Worm (Caenorhabditis elegans): Measurements from ENCODE around the gene srw-145.
A peak's percentile ranks its signal among the peaks of the same experiment; 100 is the strongest.

srw-145 gene

ce11 chrV:13963279-13963976, 26.5 kb downstream of the srw-145 start, which contains the start of gene sao-1:
Gene sao-1, plus strand, starts transcription at chrV:13963926.
- no peak for TF ChIP-seq F37D6.2 (tag; optimal IDR thresholded peaks at IDR 0.05)
- peak; percentile 29 for TF ChIP-seq nhr-25 (tag; optimal IDR thresholded peaks at IDR 0.05; ENCODE audit: borderline replicate concordance, insufficient read depth)
- no peak for TF ChIP-seq fos-1 (tag; optimal IDR thresholded peaks at IDR 0.05)
- TF ChIP-seq daf-8 (GFP tag; IDR thresholded peaks at IDR 0.05), result no peak
- TF ChIP-seq nhr-102 (tag; optimal IDR thresholded peaks at IDR 0.05), result no peak
- TF ChIP-seq mdt-29 (GFP tag; IDR thresholded peaks at IDR 0.05), result no peak
- no peak for TF ChIP-seq snpc-4 (tag; optimal IDR thresholded peaks at IDR 0.05)
- TF ChIP-seq nhr-41 (GFP tag; IDR thresholded peaks at IDR 0.05), result no peak
- TF ChIP-seq nhr-28 (tag; optimal IDR thresholded peaks at IDR 0.05), result peak; percentile 5
- TF ChIP-seq ceh-44 (GFP tag; IDR thresholded peaks at IDR 0.05), result no peak
- TF ChIP-seq ZK337.2 (GFP tag; IDR thresholded peaks at IDR 0.05), result no peak
- no peak for TF ChIP-seq tag-97 (GFP tag; IDR thresholded peaks at IDR 0.05)
- no peak for TF ChIP-seq nhr-6 (tag; optimal IDR thresholded peaks at IDR 0.05)

- TF ChIP-seq T26A8.4 (GFP tag; IDR thresholded peaks at IDR 0.05) (no peak), nhr-102 (tag; optimal IDR thresholded peaks at IDR 0.05) (no peak), ceh-32 (tag; optimal IDR thresholded peaks at IDR 0.05; ENCODE audit: poor library complexity) (no peak), ceh-82 (tag; optimal IDR thresholded peaks at IDR 0.05) (no peak), dmd-6 (GFP tag; IDR thresholded peaks at IDR 0.05) (no peak), ztf-11 (tag; optimal IDR thresholded peaks at IDR 0.05) (no peak), vab-7 (GFP tag; IDR thresholded peaks at IDR 0.05) (no peak), F26F4.8 (GFP tag; conservative IDR thresholded peaks at IDR 0.05) (no peak), lin-1 (GFP tag; IDR thresholded peaks at IDR 0.05) (no peak), madf-5 (GFP tag; IDR thresholded peaks at IDR 0.05) (no peak), R02D3.7 (tag; optimal IDR thresholded peaks at IDR 0.05) (no peak), lin-38 (GFP tag; IDR thresholded peaks at IDR 0.05) (no peak), D1046.2 (GFP tag; IDR thresholded peaks at IDR 0.05) (no peak), nhr-25 (tag; optimal IDR thresholded peaks at IDR 0.05; ENCODE audit: borderline replicate concordance, insufficient read depth) (no peak), daf-12 (tag; optimal IDR thresholded peaks at IDR 0.05) (no peak), ZK546.5 (tag; optimal IDR thresholded peaks at IDR 0.05) (no peak)
These were observed 43.9 kb downstream of the srw-145 start, which contains the start of gene eol-1 for ce11 chrV:13980807-13981206. Gene eol-1, minus strand, starts transcription at chrV:13980907.

DNA sequence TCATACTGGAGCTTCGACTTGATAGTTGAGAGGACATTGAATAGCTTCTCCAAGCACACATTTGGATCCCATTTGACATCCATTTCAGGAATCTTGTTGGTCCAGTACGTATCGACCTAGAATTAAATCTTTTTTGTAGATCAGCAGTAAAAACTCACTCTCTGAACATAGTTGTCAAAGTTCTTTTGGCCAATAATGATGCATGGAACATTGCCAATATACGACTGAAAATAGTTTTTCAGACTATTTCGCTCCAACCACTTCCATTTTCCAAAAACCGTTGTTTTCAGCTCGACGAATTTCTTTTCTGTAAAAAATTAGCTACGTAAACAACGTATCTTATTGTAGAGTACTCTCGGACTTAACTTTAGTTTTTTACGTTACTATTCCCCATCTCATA, 44.7 kb downstream of the srw-145 start:
- peak; percentile 91 for TF ChIP-seq aha-1 (tag)
- TF ChIP-seq ztf-11 (tag; optimal IDR thresholded peaks at IDR 0.05), result no peak

DNA sequence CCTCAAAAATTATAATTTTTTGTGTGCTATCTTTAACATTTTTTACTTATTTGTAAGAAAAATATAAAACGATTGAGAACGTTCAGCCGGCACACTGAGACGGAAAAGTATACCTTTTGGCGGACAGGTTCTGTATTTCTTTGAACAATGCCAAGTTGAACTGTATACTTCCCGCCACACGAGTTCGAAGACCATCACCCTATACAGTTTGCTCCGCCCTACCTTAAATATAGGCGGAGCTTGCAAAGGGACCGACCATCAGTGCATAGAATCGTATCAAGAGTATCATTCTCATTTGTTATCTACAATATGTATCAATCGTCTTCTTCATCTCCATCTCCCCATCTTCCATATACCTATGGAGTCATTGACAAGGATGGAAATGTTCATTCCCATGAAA, 47.9 kb downstream of the srw-145 start, which contains the start of gene end-1:
end-1 (plus strand) TSS at position 301 of the 400 bp plus-strand sequence.
- TF ChIP-seq egl-27 (tag; optimal IDR thresholded peaks at IDR 0.05) (no peak), nhr-77 (tag; optimal IDR thresholded peaks at IDR 0.05) (no peak), saeg-2 (GFP tag; IDR thresholded peaks at IDR 0.05) (no peak), lin-39 (tag; optimal IDR thresholded peaks at IDR 0.05) (no peak), ceh-20 (GFP tag; IDR thresholded peaks at IDR 0.05) (no peak), hif-1 (tag; optimal IDR thresholded peaks at IDR 0.05) (no peak), F44E2.7 (GFP tag; IDR thresholded peaks at IDR 0.05) (no peak), F37D6.2 (tag; optimal IDR thresholded peaks at IDR 0.05) (no peak), ztf-7 (tag; optimal IDR thresholded peaks at IDR 0.05) (no peak), nhr-11 (tag; optimal IDR thresholded peaks at IDR 0.05) (no peak), aly-2 (tag; optimal IDR thresholded peaks at IDR 0.05) (no peak), dmd-8 (GFP tag; IDR thresholded peaks at IDR 0.05) (no peak), ztf-11 (tag; optimal IDR thresholded peaks at IDR 0.05) (no peak), dmd-9 (GFP tag; IDR thresholded peaks at IDR 0.05) (no peak), php-3 (GFP tag; IDR thresholded peaks at IDR 0.05) (no peak), zip-2 (tag; optimal IDR thresholded peaks at IDR 0.05) (no peak), Y75B8A.6 (GFP tag; IDR thresholded peaks at IDR 0.05) (no peak), attf-4 (tag; optimal IDR thresholded peaks at IDR 0.05) (no peak), zag-1 (tag; optimal IDR thresholded peaks at IDR 0.05) (no peak), unc-62 (GFP tag; optimal IDR thresholded peaks at IDR 0.05 in 1 of 2) (no peak), unc-62 (tag; optimal IDR thresholded peaks at IDR 0.05) (no peak)
